Fruit fly (Drosophila melanogaster): ENCODE data around the gene dyl.

DNA sequence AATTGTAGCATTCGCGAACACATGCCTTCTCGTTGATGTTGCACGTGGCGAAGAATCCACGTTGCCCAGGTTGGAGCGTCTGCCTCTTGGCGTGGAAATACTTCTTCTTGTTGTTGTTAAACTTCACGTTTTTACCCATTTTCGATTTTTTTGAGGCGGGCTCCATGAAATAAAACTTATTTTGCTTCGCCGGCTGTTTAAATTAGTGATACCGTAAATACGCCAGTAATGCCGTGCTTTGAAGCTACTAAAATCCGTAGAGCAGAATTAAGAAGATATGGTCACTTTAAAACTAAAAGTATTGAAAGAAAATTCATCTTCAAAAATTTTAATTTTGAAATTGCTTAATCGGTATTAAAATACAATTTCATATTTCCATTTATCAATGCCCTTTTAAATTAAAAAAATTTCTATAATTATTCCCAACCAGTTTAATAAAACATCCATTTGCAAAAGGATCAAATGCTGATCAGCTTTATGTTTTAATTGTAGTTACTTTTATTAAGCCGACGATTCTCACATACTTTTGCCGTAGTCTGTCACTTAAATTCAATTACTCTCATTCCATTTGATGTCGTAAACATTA lies 14.6 kb upstream of the dyl start, which contains the start of gene CG15014:
- TF ChIP-seq Myc (optimal IDR thresholded peaks at IDR 0.05), result no peak
- no peak for TF ChIP-seq h (GFP tag; optimal IDR thresholded peaks at IDR 0.05)
- TF ChIP-seq dsf (GFP tag; optimal IDR thresholded peaks at IDR 0.05; ENCODE audit: borderline replicate concordance), result no peak
- no peak for TF ChIP-seq usp (GFP tag; optimal IDR thresholded peaks at IDR 0.05)
- no peak for TF ChIP-seq Vsx2 (GFP tag; optimal IDR thresholded peaks at IDR 0.05; ENCODE audit: partially characterized antibody)
- no peak for TF ChIP-seq OdsH (GFP tag; optimal IDR thresholded peaks at IDR 0.05)
- TF ChIP-seq sv (GFP tag; optimal IDR thresholded peaks at IDR 0.05), result no peak
- TF ChIP-seq br (GFP tag; optimal IDR thresholded peaks at IDR 0.05), result no peak
- no peak for TF ChIP-seq fru (GFP tag; optimal IDR thresholded peaks at IDR 0.05)
- no peak for TF ChIP-seq tai (GFP tag; optimal IDR thresholded peaks at IDR 0.05)
